Fruit fly (Drosophila melanogaster): ENCODE measurements around the gene CG4553.
A peak's percentile ranks its signal among the peaks of the same experiment; 100 is the strongest.

Gene CG4553

dm6 chr3R:25482463-25483173 is 5.9 kb upstream of the CG4553 start, which contains the start of the genes XNP, CG42488 and CG5116 (continued):
- peak; percentile 64 for TF ChIP-seq CG14014 (GFP tag; IDR thresholded peaks at IDR 0.05)
- TF ChIP-seq E2f2 (GFP tag; IDR thresholded peaks at IDR 0.05): peak; percentile 62; the same call in 1 of the 2 replicates
- TF ChIP-seq hbn (GFP tag; IDR thresholded peaks at IDR 0.05; ENCODE audit: partially characterized antibody): peak; percentile 98
- peak in 1 of 2 experiments; percentile 43 for TF ChIP-seq Pdp1 (GFP tag; optimal IDR thresholded peaks at IDR 0.05)
- TF ChIP-seq ci (GFP tag; IDR thresholded peaks at IDR 0.05): peak; percentile 12; the same call in 1 of the 3 replicates
- peak; percentile 76 for TF ChIP-seq lilli (GFP tag; optimal IDR thresholded peaks at IDR 0.05)
- TF ChIP-seq psq (GFP tag; optimal IDR thresholded peaks at IDR 0.05): peak; percentile 85
- peak in 1 of 2 experiments; percentile 54 for TF ChIP-seq Trl (optimal IDR thresholded peaks at IDR 0.05)
- TF ChIP-seq Trl (GFP tag; optimal IDR thresholded peaks at IDR 0.05): no peak
- peak; percentile 11 for TF ChIP-seq Six4 (GFP tag; optimal IDR thresholded peaks at IDR 0.05)
- peak; percentile 99 for TF ChIP-seq vnd (GFP tag; IDR thresholded peaks at IDR 0.05; ENCODE audit: partially characterized antibody)
- peak; percentile 60 for TF ChIP-seq CG4424 (GFP tag; optimal IDR thresholded peaks at IDR 0.05)
- peak; percentile 81 for TF ChIP-seq CG14710 (tag; optimal IDR thresholded peaks at IDR 0.05)
- no peak for TF ChIP-seq her (GFP tag; optimal IDR thresholded peaks at IDR 0.05)
- TF ChIP-seq Taf1 (GFP tag; IDR thresholded peaks at IDR 0.05): peak; percentile 34; the same call in 1 of the 2 replicates
- TF ChIP-seq CoRest (tag; optimal IDR thresholded peaks at IDR 0.05): peak; percentile 70
- peak; percentile 98 for TF ChIP-seq nerfin-2 (GFP tag; IDR thresholded peaks at IDR 0.05; ENCODE audit: partially characterized antibody)
- no peak for TF ChIP-seq CG8359 (GFP tag; optimal IDR thresholded peaks at IDR 0.05; ENCODE audit: borderline replicate concordance)
- TF ChIP-seq CG1602 (GFP tag; optimal IDR thresholded peaks at IDR 0.05): peak; percentile 26
- TF ChIP-seq CG11695 (GFP tag; IDR thresholded peaks at IDR 0.05): no peak
- peak; percentile 70 for TF ChIP-seq zen (tag; optimal IDR thresholded peaks at IDR 0.05)
- TF ChIP-seq CG33557 (GFP tag; optimal IDR thresholded peaks at IDR 0.05): peak; percentile 55
- peak; percentile 71 for TF ChIP-seq Abd-B (GFP tag; optimal IDR thresholded peaks at IDR 0.05)
- TF ChIP-seq CG10431 (GFP tag; optimal IDR thresholded peaks at IDR 0.05): no peak
- TF ChIP-seq Ssrp (tag; optimal IDR thresholded peaks at IDR 0.05): peak; percentile 15
- TF ChIP-seq prd (optimal IDR thresholded peaks at IDR 0.05): no peak
- peak; percentile 62 for TF ChIP-seq prd (GFP tag; IDR thresholded peaks at IDR 0.05)
- TF ChIP-seq cwo (GFP tag; optimal IDR thresholded peaks at IDR 0.05): no peak
- peak; percentile 99 for TF ChIP-seq Scr (GFP tag; IDR thresholded peaks at IDR 0.05; ENCODE audit: partially characterized antibody)
- TF ChIP-seq ind (GFP tag; optimal IDR thresholded peaks at IDR 0.05): peak; percentile 58
- no peak for TF ChIP-seq cad (GFP tag; optimal IDR thresholded peaks at IDR 0.05)
- TF ChIP-seq CG34224 (GFP tag; IDR thresholded peaks at IDR 0.05; ENCODE audit: partially characterized antibody): peak; percentile 99
- TF ChIP-seq Vsx1 (GFP tag; optimal IDR thresholded peaks at IDR 0.05): peak; percentile 86
- TF ChIP-seq pzg (GFP tag; optimal IDR thresholded peaks at IDR 0.05): peak; percentile 72
- peak; percentile 45 for TF ChIP-seq Fer3 (tag; optimal IDR thresholded peaks at IDR 0.05)
- TF ChIP-seq TFAM (GFP tag; optimal IDR thresholded peaks at IDR 0.05): no peak
- TF ChIP-seq Hey (tag; optimal IDR thresholded peaks at IDR 0.05): no peak
- TF ChIP-seq Drgx (GFP tag; IDR thresholded peaks at IDR 0.05): peak; percentile 59
- TF ChIP-seq CG1832 (GFP tag; optimal IDR thresholded peaks at IDR 0.05): peak; percentile 65
- TF ChIP-seq toy (GFP tag; IDR thresholded peaks at IDR 0.05): no peak
- peak; percentile 31 for TF ChIP-seq CG13123 (GFP tag; optimal IDR thresholded peaks at IDR 0.05)
- peak; percentile 66 for TF ChIP-seq Max (GFP tag; optimal IDR thresholded peaks at IDR 0.05)
- TF ChIP-seq tup (GFP tag; optimal IDR thresholded peaks at IDR 0.05): peak; percentile 19
- TF ChIP-seq CG9932 (GFP tag; IDR thresholded peaks at IDR 0.05): peak; percentile 86
- TF ChIP-seq CG12769 (tag; optimal IDR thresholded peaks at IDR 0.05): no peak
- TF ChIP-seq tll (GFP tag; optimal IDR thresholded peaks at IDR 0.05): peak in 1 of 2 experiments; percentile 39

Measured in whole organism, embryonic.